Fruit fly (Drosophila melanogaster) whole organism: ENCODE results near the gene CG10435.

Source experiments
- Dll ChIP-seq: fragments of >200 bp; optimal IDR thresholded peaks from 2 replicates; lab custom pipeline; 2017
- usp ChIP-seq: fragments of >200 bp; optimal IDR thresholded peaks from 2 replicates; lab custom pipeline; 2017; ENCODE audit warnings: missing biosample characterization, missing genetic modification characterization, mixed read lengths

DNA sequence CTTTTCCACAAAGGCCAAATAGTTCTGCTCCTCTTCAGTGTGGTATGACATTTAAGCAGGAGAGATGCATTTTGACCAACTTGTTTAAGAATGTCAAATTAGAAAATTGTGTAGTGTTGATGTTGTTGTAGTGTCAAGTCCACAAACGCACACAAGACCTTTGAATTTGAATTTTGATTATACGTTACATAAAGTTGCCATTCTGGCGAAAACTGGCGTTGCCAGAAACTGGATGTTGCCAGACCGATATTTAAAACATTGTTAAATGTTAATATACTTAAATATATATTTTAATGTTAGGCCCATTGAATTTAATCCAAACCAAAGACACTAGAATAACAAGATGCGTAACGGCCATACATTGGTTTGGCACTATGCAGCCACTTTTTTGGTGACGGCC lies 40.0 kb downstream of the CG10435 start:
- TF ChIP-seq Dll (lab: Kevin White, UChicago) (no peak), usp (GFP tag; lab: Kevin White, UChicago) (no peak)
